Fruit fly (Drosophila melanogaster) whole organism, embryonic: Measurements from ENCODE around the gene Kaz1-ORFB.
A peak's percentile ranks its signal among the peaks of the same experiment; 100 is the strongest.

ENCODE experiments used
- ATbp ChIP-seq: fragments of 200-800 bp; sonication (Bioruptor generic); optimal IDR thresholded peaks from 2 replicates; lab custom pipeline; 2017; ENCODE audit warnings: missing biosample characterization, mild to moderate bottlenecking, missing genetic modification characterization, missing genetic modification reagents
- Atf-2 ChIP-seq: fragments of 200-800 bp; sonication (Bioruptor generic); optimal IDR thresholded peaks from 2 replicates; lab custom pipeline; 2016; ENCODE audit warnings: missing biosample characterization, missing genetic modification characterization
- Bteb2 ChIP-seq: fragments of 200-800 bp; sonication (Bioruptor generic); optimal IDR thresholded peaks from 2 replicates; lab custom pipeline; 2016; ENCODE audit warnings: missing biosample characterization, missing genetic modification characterization
- CG11504 ChIP-seq: fragments of 200-800 bp; sonication (Bioruptor generic); optimal IDR thresholded peaks from 3 replicates; lab custom pipeline; 2019; ENCODE audit warnings: missing biosample characterization, mild to moderate bottlenecking, missing genetic modification characterization, moderate library complexity
- CG11560 ChIP-seq: fragments of 200-800 bp; sonication (Bioruptor generic); IDR thresholded peaks from 3 replicates; pipeline ENCODE4 v1.3.6; 2022; ENCODE audit warnings: missing biosample characterization, missing genetic modification characterization
- CG13287 ChIP-seq: fragments of 200-800 bp; sonication (Bioruptor generic); IDR thresholded peaks from 2 replicates; pipeline ENCODE4 v1.3.6; 2022; ENCODE audit warnings: missing biosample characterization, missing genetic modification characterization; ENCODE audit not compliant: partially characterized antibody
- CG15514 ChIP-seq: fragments of 200-800 bp; sonication (Bioruptor generic); optimal IDR thresholded peaks from 3 replicates; lab custom pipeline; 2017; ENCODE audit warnings: missing biosample characterization, missing genetic modification characterization, mild to moderate bottlenecking, moderate library complexity, missing genetic modification reagents
- CG17186 ChIP-seq: fragments of 200-800 bp; sonication (Bioruptor generic); optimal IDR thresholded peaks from 3 replicates; lab custom pipeline; 2017; ENCODE audit warnings: missing biosample characterization, missing genetic modification reagents, missing genetic modification characterization
- CG17612 ChIP-seq: fragments of 200-800 bp; sonication (Bioruptor generic); IDR thresholded peaks from 2 replicates; pipeline ENCODE4 v1.3.6; 2022; ENCODE audit warnings: missing biosample characterization, missing genetic modification characterization
- CG2889 ChIP-seq: fragments of 200-800 bp; sonication (Bioruptor generic); IDR thresholded peaks from 3 replicates; pipeline ENCODE4 v1.3.6; 2022; ENCODE audit warnings: missing biosample characterization, missing genetic modification characterization
- CG30403 ChIP-seq: fragments of 200-800 bp; sonication (Bioruptor generic); optimal IDR thresholded peaks from 3 replicates; lab custom pipeline; 2016; ENCODE audit warnings: missing biosample characterization, missing genetic modification characterization
- CG32532 ChIP-seq: fragments of 200-800 bp; sonication (Bioruptor generic); IDR thresholded peaks from 2 replicates; pipeline ENCODE4 v1.3.6; 2022; ENCODE audit warnings: missing biosample characterization, missing genetic modification characterization
- CG3995 ChIP-seq: fragments of 200-800 bp; sonication (Bioruptor generic); optimal IDR thresholded peaks from 3 replicates; lab custom pipeline; 2016; ENCODE audit warnings: missing biosample characterization, missing genetic modification characterization
- CG5245 ChIP-seq: fragments of 200-800 bp; sonication (Bioruptor generic); optimal IDR thresholded peaks from 3 replicates; lab custom pipeline; 2016; ENCODE audit warnings: missing biosample characterization, missing genetic modification characterization
- CG7372 ChIP-seq: fragments of 200-800 bp; sonication (Bioruptor generic); IDR thresholded peaks from 2 replicates; pipeline ENCODE4 v1.3.6; 2022; ENCODE audit warnings: missing biosample characterization, missing genetic modification characterization
- CG9727 ChIP-seq: fragments of 200-800 bp; sonication (Bioruptor generic); optimal IDR thresholded peaks from 3 replicates; lab custom pipeline; 2017; ENCODE audit warnings: missing biosample characterization, mild to moderate bottlenecking, missing genetic modification characterization
- CG9932 ChIP-seq: fragments of 200-800 bp; sonication (Bioruptor generic); IDR thresholded peaks from 2 replicates; pipeline ENCODE4 v1.3.6; 2022; ENCODE audit warnings: missing biosample characterization, missing genetic modification characterization
- CHES-1-like ChIP-seq: fragments of 200-800 bp; sonication (Bioruptor generic); optimal IDR thresholded peaks from 2 replicates; lab custom pipeline; 2016; ENCODE audit warnings: missing biosample characterization, missing genetic modification characterization
- Dll ChIP-seq: fragments of 200-800 bp; sonication (Bioruptor generic); IDR thresholded peaks from 4 replicates; pipeline ENCODE4 v1.3.6; 2022; ENCODE audit warnings: missing biosample characterization, missing genetic modification characterization; ENCODE audit not compliant: partially characterized antibody
- Drgx ChIP-seq: fragments of 200-800 bp; sonication (Bioruptor generic); IDR thresholded peaks from 2 replicates; pipeline ENCODE4 v1.3.6; 2022; ENCODE audit warnings: missing biosample characterization, missing genetic modification characterization
- Ets97D ChIP-seq: fragments of 200-800 bp; sonication (Bioruptor generic); optimal IDR thresholded peaks from 3 replicates; lab custom pipeline; 2016; ENCODE audit warnings: missing biosample characterization, missing genetic modification characterization
- HmgD ChIP-seq: fragments of 200-800 bp; sonication (Bioruptor generic); optimal IDR thresholded peaks from 3 replicates; lab custom pipeline; 2016; ENCODE audit warnings: missing biosample characterization, missing genetic modification characterization
- Hr3 ChIP-seq: fragments of 200-800 bp; sonication (Bioruptor generic); optimal IDR thresholded peaks from 3 replicates; lab custom pipeline; 2016; ENCODE audit warnings: missing biosample characterization, missing genetic modification characterization
- Jarid2 ChIP-seq: fragments of 200-800 bp; sonication (Bioruptor generic); optimal IDR thresholded peaks from 3 replicates; lab custom pipeline; 2017; ENCODE audit warnings: mild to moderate bottlenecking, missing biosample characterization, missing genetic modification reagents, missing genetic modification characterization
- MBD-R2 ChIP-seq: fragments of 200-800 bp; sonication (Bioruptor generic); IDR thresholded peaks from 2 replicates; pipeline ENCODE4 v1.3.6; 2022; ENCODE audit warnings: missing biosample characterization, missing genetic modification characterization
- Med ChIP-seq: fragments of 200-800 bp; sonication (Bioruptor generic); peaks from one replicate; lab custom pipeline; 2016; ENCODE audit warnings: missing biosample characterization, missing genetic modification characterization, mild to moderate bottlenecking, inconsistent platforms, moderate library complexity
- Neu2 ChIP-seq: fragments of 200-800 bp; sonication (Bioruptor generic); optimal IDR thresholded peaks from 3 replicates; lab custom pipeline; 2016; ENCODE audit warnings: missing biosample characterization, missing genetic modification characterization, borderline replicate concordance
- Nf-YA ChIP-seq: fragments of 200-800 bp; sonication (Bioruptor generic); IDR thresholded peaks from 2 replicates; pipeline ENCODE4 v1.3.6; 2022; ENCODE audit warnings: missing biosample characterization, missing genetic modification characterization
- Ravus ChIP-seq: fragments of 200-800 bp; sonication (Bioruptor generic); IDR thresholded peaks from 2 replicates; pipeline ENCODE4 v1.3.6; 2022; ENCODE audit warnings: missing biosample characterization, missing genetic modification characterization
- Scr ChIP-seq: fragments of 200-800 bp; sonication (Bioruptor generic); IDR thresholded peaks from 2 replicates; pipeline ENCODE4 v1.3.6; 2022; ENCODE audit warnings: missing biosample characterization, missing genetic modification characterization; ENCODE audit not compliant: partially characterized antibody
- Spps ChIP-seq: fragments of 200-800 bp; sonication (Bioruptor generic); optimal IDR thresholded peaks from 2 replicates; lab custom pipeline; 2018; ENCODE audit warnings: missing biosample characterization, mild to moderate bottlenecking, missing genetic modification characterization
- Sry-δ ChIP-seq: fragments of 200-800 bp; sonication (Bioruptor generic); optimal IDR thresholded peaks from 2 replicates; lab custom pipeline; 2016; ENCODE audit warnings: missing biosample characterization, missing genetic modification characterization
- Stat92E ChIP-seq, 3 experiments: fragments of >200 bp in 2 of 3; fragments of 200-800 bp in 1 of 3; sonication (Bioruptor generic) in 1 of 3; optimal IDR thresholded peaks; 2 replicates each; lab custom pipeline; 2017 to 2019; ENCODE audit warnings: missing biosample characterization in 3 of 3, missing genetic modification characterization in 3 of 3, mild to moderate bottlenecking in 1 of 3, moderate library complexity in 1 of 3
- danr ChIP-seq: fragments of 200-800 bp; sonication (Bioruptor generic); IDR thresholded peaks from 2 replicates; pipeline ENCODE4 v1.3.6; 2022; ENCODE audit warnings: missing biosample characterization, missing genetic modification characterization
- disco-r ChIP-seq: fragments of 200-800 bp; sonication (Bioruptor generic); optimal IDR thresholded peaks from 2 replicates; lab custom pipeline; 2016; ENCODE audit warnings: missing biosample characterization, missing genetic modification characterization
- dpn ChIP-seq, 2 experiments: fragments of 200-800 bp; sonication (Bioruptor generic); optimal IDR thresholded peaks; 3 replicates each; lab custom pipeline; 2016; ENCODE audit warnings: missing biosample characterization in 2 of 2, missing genetic modification characterization in 2 of 2
- gfzf ChIP-seq: fragments of 200-800 bp; sonication (Bioruptor generic); optimal IDR thresholded peaks from 2 replicates; lab custom pipeline; 2016; ENCODE audit warnings: missing biosample characterization, mild to moderate bottlenecking, missing genetic modification characterization, moderate library complexity
- kay ChIP-seq: fragments of 200-800 bp; sonication (Bioruptor generic); optimal IDR thresholded peaks from 2 replicates; lab custom pipeline; 2016; ENCODE audit warnings: missing biosample characterization, missing genetic modification characterization
- lab ChIP-seq: fragments of 200-800 bp; sonication (Bioruptor generic); optimal IDR thresholded peaks from 3 replicates; lab custom pipeline; 2017; ENCODE audit warnings: missing biosample characterization, missing genetic modification characterization, mild to moderate bottlenecking, moderate library complexity, missing genetic modification reagents
- lov ChIP-seq, 2 experiments: fragments of 200-800 bp in 1 of 2; fragments of >200 bp in 1 of 2; sonication (Bioruptor generic) in 1 of 2; IDR thresholded peaks in 1 of 2; optimal IDR thresholded peaks in 1 of 2; 2 replicates in 1 of 2; 3 replicates in 1 of 2; pipeline versions ENCODE4 v1.3.6 to Lab custom; 2017 to 2022; ENCODE audit warnings: missing biosample characterization in 1 of 2, missing genetic modification characterization in 1 of 2
- nerfin-2 ChIP-seq: fragments of 200-800 bp; sonication (Bioruptor generic); IDR thresholded peaks from 2 replicates; pipeline ENCODE4 v1.3.6; 2022; ENCODE audit warnings: missing biosample characterization, missing genetic modification characterization; ENCODE audit not compliant: partially characterized antibody
- odd ChIP-seq: fragments of 200-800 bp; sonication (Bioruptor generic); optimal IDR thresholded peaks from 2 replicates; lab custom pipeline; 2017; ENCODE audit warnings: missing biosample characterization, mild to moderate bottlenecking, missing genetic modification characterization
- phol ChIP-seq: fragments of 200-800 bp; sonication (Bioruptor generic); optimal IDR thresholded peaks from 3 replicates; lab custom pipeline; 2018; ENCODE audit warnings: missing biosample characterization, mild to moderate bottlenecking, missing genetic modification characterization, moderate library complexity
- pnt ChIP-seq: fragments of 200-800 bp; sonication (Bioruptor generic); optimal IDR thresholded peaks from 3 replicates; lab custom pipeline; 2016; ENCODE audit warnings: missing biosample characterization, missing genetic modification characterization
- prd ChIP-seq, 3 experiments: fragments of >200 bp in 2 of 3; fragments of 200-800 bp in 1 of 3; sonication (Bioruptor generic) in 1 of 3; optimal IDR thresholded peaks in 2 of 3; IDR thresholded peaks in 1 of 3; 2 replicates in 2 of 3; 3 replicates in 1 of 3; pipeline versions ENCODE4 v1.3.6 to Lab custom; 2017 to 2022; ENCODE audit warnings: missing biosample characterization in 1 of 3, missing genetic modification characterization in 1 of 3
- sc ChIP-seq, 3 experiments: fragments of >200 bp in 2 of 3; fragments of 200-800 bp in 1 of 3; sonication (Bioruptor generic) in 1 of 3; optimal IDR thresholded peaks; 2 replicates in 2 of 3; 3 replicates in 1 of 3; lab custom pipeline; 2017; ENCODE audit warnings: mild to moderate bottlenecking in 1 of 3, missing biosample characterization in 1 of 3, missing genetic modification characterization in 1 of 3, missing genetic modification reagents in 1 of 3
- schlank ChIP-seq: fragments of 200-800 bp; sonication (Bioruptor generic); optimal IDR thresholded peaks from 2 replicates; lab custom pipeline; 2018; ENCODE audit warnings: missing biosample characterization, mild to moderate bottlenecking, missing genetic modification characterization
- tap ChIP-seq: fragments of 200-800 bp; optimal IDR thresholded peaks from 3 replicates; lab custom pipeline; 2019; ENCODE audit warnings: missing biosample characterization, mild to moderate bottlenecking, missing genetic modification characterization, moderate library complexity
- ttk ChIP-seq: fragments of 200-800 bp; sonication (Bioruptor generic); IDR thresholded peaks from 2 replicates; pipeline ENCODE4 v2.1.2; 2022; ENCODE audit warnings: missing biosample characterization, missing genetic modification characterization

Gene Kaz1-ORFB

DNA sequence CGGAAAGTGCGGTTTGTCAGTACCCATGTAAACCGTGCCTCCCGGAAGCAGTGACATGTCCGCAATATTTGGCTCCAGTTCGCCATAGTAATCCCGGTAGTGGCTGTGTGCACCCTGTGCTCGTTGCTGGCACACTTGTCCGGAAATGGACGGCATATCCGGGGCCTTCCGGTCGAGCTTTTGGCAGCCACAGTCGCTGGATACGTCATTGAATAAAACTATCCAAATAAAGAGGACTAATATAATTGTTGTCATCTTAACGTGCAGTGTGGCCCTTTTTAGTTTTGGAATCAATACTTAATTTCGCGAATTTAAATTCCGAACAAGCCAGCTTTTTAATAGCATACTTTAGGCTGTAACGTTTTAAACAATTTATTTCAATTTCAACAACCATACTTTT, 40.5 kb upstream of the Kaz1-ORFB start, which contains the start of gene CG7049 (continued):
- TF ChIP-seq CG3995 (GFP tag; lab: Kevin White, UChicago): peak; percentile 79
- TF ChIP-seq schlank (tag; lab: Kevin White, UChicago): no peak
- no peak for TF ChIP-seq ATbp (GFP tag; lab: Kevin White, UChicago)
- TF ChIP-seq MBD-R2 (GFP tag; lab: Robert Waterston, UW): peak; percentile 78
- TF ChIP-seq CG11560 (tag; lab: Robert Waterston, UW): no peak
- TF ChIP-seq dpn (GFP tag; optimal IDR thresholded peaks at IDR 0.05; lab: Kevin White, UChicago): no peak
- TF ChIP-seq gfzf (GFP tag; lab: Kevin White, UChicago): peak; percentile 72
- TF ChIP-seq prd (optimal IDR thresholded peaks at IDR 0.05; lab: Kevin White, UChicago): no peak
- no peak for TF ChIP-seq prd (GFP tag; IDR thresholded peaks at IDR 0.05; lab: Robert Waterston, UW)
- TF ChIP-seq pnt (GFP tag; lab: Kevin White, UChicago): no peak
- TF ChIP-seq CG17186 (GFP tag; lab: Kevin White, UChicago): no peak
- TF ChIP-seq tap (tag; lab: Kevin White, UChicago): no peak
- no peak for TF ChIP-seq danr (GFP tag; lab: Robert Waterston, UW)
- TF ChIP-seq Ravus (GFP tag; lab: Robert Waterston, UW): no peak
- TF ChIP-seq Dll (GFP tag; lab: Robert Waterston, UW): peak; percentile 47; the same call in 2 of the 4 replicates
- no peak for TF ChIP-seq Neu2 (GFP tag; lab: Kevin White, UChicago)
- no peak for TF ChIP-seq odd (GFP tag; lab: Kevin White, UChicago)
- no peak for TF ChIP-seq nerfin-2 (GFP tag; lab: Robert Waterston, UW)
- no peak for TF ChIP-seq CG11504 (tag; lab: Kevin White, UChicago)
- TF ChIP-seq CG9932 (GFP tag; lab: Robert Waterston, UW): no peak
- TF ChIP-seq lov (optimal IDR thresholded peaks at IDR 0.05; lab: Kevin White, UChicago): no peak
- no peak for TF ChIP-seq lov (GFP tag; IDR thresholded peaks at IDR 0.05; lab: Robert Waterston, UW)
- TF ChIP-seq sc (optimal IDR thresholded peaks at IDR 0.05; lab: Kevin White, UChicago): no peak
- TF ChIP-seq sc (GFP tag; optimal IDR thresholded peaks at IDR 0.05; lab: Kevin White, UChicago): no peak
- TF ChIP-seq CG9727 (GFP tag; lab: Kevin White, UChicago): no peak
- peak in 1 of 3 experiments; percentile 18 for TF ChIP-seq Stat92E (GFP tag; optimal IDR thresholded peaks at IDR 0.05; lab: Kevin White, UChicago)
- TF ChIP-seq CG15514: peak; percentile 22
- TF ChIP-seq Sry-δ (GFP tag; lab: Kevin White, UChicago): no peak
- no peak for TF ChIP-seq Hr3 (GFP tag; lab: Kevin White, UChicago)
- TF ChIP-seq CG5245 (GFP tag; lab: Kevin White, UChicago): no peak
- TF ChIP-seq Med (GFP tag; lab: Kevin White, UChicago): peak; percentile 84
- no peak for TF ChIP-seq Jarid2
- no peak for TF ChIP-seq kay (GFP tag; lab: Kevin White, UChicago)
- no peak for TF ChIP-seq Scr (GFP tag; lab: Robert Waterston, UW)
- TF ChIP-seq Ets97D (GFP tag; lab: Kevin White, UChicago): peak; percentile 43
- peak; percentile 25 for TF ChIP-seq phol
- TF ChIP-seq CG2889 (GFP tag; lab: Robert Waterston, UW): no peak
- no peak for TF ChIP-seq CG30403 (GFP tag; lab: Kevin White, UChicago)
- TF ChIP-seq ttk (GFP tag; lab: Robert Waterston, UW): no peak
- no peak for TF ChIP-seq CG32532 (GFP tag; lab: Robert Waterston, UW)
- no peak for TF ChIP-seq Nf-YA (GFP tag; lab: Robert Waterston, UW)
- TF ChIP-seq Bteb2 (GFP tag; lab: Kevin White, UChicago): no peak
- no peak for TF ChIP-seq Atf-2 (GFP tag; lab: Kevin White, UChicago)
- TF ChIP-seq CHES-1-like (GFP tag; lab: Kevin White, UChicago): peak; percentile 4
- TF ChIP-seq CG17612 (GFP tag; lab: Robert Waterston, UW): no peak
- TF ChIP-seq Drgx (GFP tag; lab: Robert Waterston, UW): no peak
- no peak for TF ChIP-seq HmgD (GFP tag; lab: Kevin White, UChicago)
- no peak for TF ChIP-seq CG7372 (GFP tag; lab: Robert Waterston, UW)
- no peak for TF ChIP-seq disco-r (GFP tag; lab: Kevin White, UChicago)
- TF ChIP-seq lab (GFP tag; lab: Kevin White, UChicago): no peak
- TF ChIP-seq Spps (tag; lab: Kevin White, UChicago): peak; percentile 2
- peak; percentile 59 for TF ChIP-seq CG13287 (GFP tag; lab: Robert Waterston, UW)
